Fruit fly (Drosophila melanogaster) S2 (cell line): ENCODE results near the gene CG7368.
"Not testable (repeated sequence)": the region's sequence is repeated elsewhere in the genome, so short reads cannot be mapped to it uniquely, and the experiment has no call there.

Source experiments
- CG8478 ChIP-seq: fragments of >200 bp; optimal IDR thresholded peaks from 2 replicates; lab custom pipeline; 2018
- CTCF ChIP-seq, 2 experiments: fragments of >200 bp; optimal IDR thresholded peaks; 2 replicates each; lab custom pipeline; 2018

Gene CG7368

DNA sequence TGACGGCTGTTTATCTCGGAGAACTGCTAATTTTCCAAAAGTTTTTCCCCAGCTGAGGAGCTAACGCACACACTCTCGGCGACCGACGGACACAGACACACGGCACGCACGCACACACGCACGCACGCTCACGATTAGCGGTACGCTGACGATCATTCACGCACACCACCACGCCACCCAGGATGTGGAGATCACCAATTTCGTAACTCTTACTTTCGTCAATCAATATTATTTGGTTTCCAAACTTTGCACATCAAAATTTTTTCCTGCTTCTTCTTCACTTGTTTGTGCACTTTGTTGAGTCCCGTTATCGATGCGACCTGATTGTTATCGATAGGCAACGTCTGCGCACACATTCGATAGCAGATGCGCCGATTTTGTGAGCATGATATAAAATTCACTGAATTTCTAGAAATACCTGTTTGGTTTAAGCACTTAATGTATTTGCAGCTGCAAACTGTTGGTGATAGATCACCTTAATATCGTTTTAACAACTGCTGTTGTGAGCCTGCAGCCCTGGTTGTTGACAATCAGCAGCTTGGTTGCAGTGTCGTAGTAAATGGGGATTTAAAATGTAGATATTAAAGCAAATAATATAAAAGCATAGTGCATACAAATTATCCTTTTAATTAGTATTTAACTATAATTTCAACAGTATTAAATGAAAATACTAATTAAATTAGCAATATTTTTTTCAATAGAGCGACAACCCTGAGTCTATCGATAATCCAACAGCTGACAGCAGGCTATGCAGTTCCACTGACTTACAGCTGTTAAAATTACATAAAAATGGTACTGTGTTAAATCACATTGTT, 34.8 kb upstream of the CG7368 start, which contains the start of the genes CG7394 and Mob2:
TSS of gene CG7394 (plus strand) at position 51 of the 815 bp plus-strand sequence.
TSS of gene Mob2 (minus strand) at position 288 of the 815 bp plus-strand sequence.
- peak in 1 of 2 experiments; percentile 36 for TF ChIP-seq CTCF (optimal IDR thresholded peaks at IDR 0.05; lab: Kevin White, UChicago)
- TF ChIP-seq CG8478 (lab: Kevin White, UChicago): no peak

- TF ChIP-seq CTCF (optimal IDR thresholded peaks at IDR 0.05; lab: Kevin White, UChicago) (no peak), CG8478 (lab: Kevin White, UChicago) (no peak)
Measured at dm6 chr3L:11563972-11564533, 32.9 kb upstream of the CG7368 start, which contains the start of the genes CG46412 and CG33267. CG46412 (minus strand) TSS chr3L:11564072. CG33267 (plus strand) TSS chr3L:11564483.

- no peak for TF ChIP-seq CTCF (optimal IDR thresholded peaks at IDR 0.05; lab: Kevin White, UChicago)
- no peak for TF ChIP-seq CG8478 (lab: Kevin White, UChicago)
Measured at dm6 chr3L:11574563-11574962, 22.4 kb upstream of the CG7368 start, which contains the start of gene CG33490. CG33490 (minus strand) TSS chr3L:11574663.

DNA sequence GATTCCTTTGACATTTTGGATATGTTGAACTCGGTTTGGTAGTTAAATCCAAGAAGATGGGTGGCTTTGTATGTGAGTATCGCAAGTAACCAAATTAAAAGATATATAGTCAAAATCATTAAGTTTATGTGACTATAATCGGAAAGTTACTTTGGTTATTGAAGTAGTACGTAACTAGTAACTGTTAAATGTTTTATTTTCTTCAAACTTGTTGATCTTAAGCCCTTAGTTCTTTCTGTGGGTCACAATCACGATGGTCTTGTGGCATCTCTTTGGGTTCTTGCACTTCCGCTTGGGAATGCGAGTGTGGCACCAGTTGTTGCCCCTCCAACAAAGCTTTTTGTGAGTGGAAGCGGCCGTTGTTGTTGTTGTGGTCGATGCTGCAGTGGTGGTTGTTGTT, 20.1 kb upstream of the CG7368 start, which contains the start of gene CG33489:
TSS of gene CG33489 (minus strand) at position 101 of the 400 bp plus-strand sequence.
- TF ChIP-seq CTCF (optimal IDR thresholded peaks at IDR 0.05; lab: Kevin White, UChicago); CG8478 (lab: Kevin White, UChicago): not testable (repeated sequence)

dm6 chr3L:11577395-11577794, 19.6 kb upstream of the CG7368 start, which contains the start of gene CG33271:
CG33271 (minus strand) TSS chr3L:11577495.
- TF ChIP-seq CTCF (optimal IDR thresholded peaks at IDR 0.05; lab: Kevin White, UChicago) (no peak), CG8478 (lab: Kevin White, UChicago) (no peak)

DNA sequence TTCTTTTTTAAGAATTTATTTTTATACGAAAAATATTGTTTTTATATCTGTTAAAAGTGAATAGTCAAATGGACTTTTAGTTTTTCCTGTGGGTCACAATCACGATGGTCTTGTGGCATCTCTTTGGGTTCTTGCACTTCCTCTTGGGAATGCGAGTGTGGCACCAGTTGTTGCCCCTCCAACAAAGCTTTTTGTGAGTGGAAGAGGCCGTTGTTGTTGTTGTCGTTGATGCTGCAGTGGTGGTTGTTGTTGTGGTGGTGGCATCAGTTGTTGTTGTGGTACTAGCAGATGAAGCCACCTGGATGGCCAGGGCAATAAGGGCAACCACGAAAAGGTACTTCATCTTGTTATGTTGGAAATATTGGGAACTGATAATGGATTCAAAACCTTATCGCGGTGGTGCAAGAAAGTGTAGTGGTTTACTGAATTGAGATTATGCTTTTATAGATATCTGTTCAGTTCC, 18.8 kb upstream of the CG7368 start, which contains the start of gene CG33270:
TSS of gene CG33270 (minus strand) at position 413 of the 463 bp plus-strand sequence.
- TF ChIP-seq CG8478 (lab: Kevin White, UChicago) (no peak), CTCF (optimal IDR thresholded peaks at IDR 0.05; lab: Kevin White, UChicago) (no peak)

dm6 chr3L:11578847-11579246, 18.2 kb upstream of the CG7368 start:
- no peak for TF ChIP-seq CG8478 (lab: Kevin White, UChicago)
- no peak for TF ChIP-seq CTCF (optimal IDR thresholded peaks at IDR 0.05; lab: Kevin White, UChicago)

- TF ChIP-seq CTCF (optimal IDR thresholded peaks at IDR 0.05; lab: Kevin White, UChicago) (no peak), CG8478 (lab: Kevin White, UChicago) (no peak)
Measured at dm6 chr3L:11579919-11580318, 17.1 kb upstream of the CG7368 start, which contains the start of gene CG43390. CG43390 (minus strand) TSS chr3L:11579950.

DNA sequence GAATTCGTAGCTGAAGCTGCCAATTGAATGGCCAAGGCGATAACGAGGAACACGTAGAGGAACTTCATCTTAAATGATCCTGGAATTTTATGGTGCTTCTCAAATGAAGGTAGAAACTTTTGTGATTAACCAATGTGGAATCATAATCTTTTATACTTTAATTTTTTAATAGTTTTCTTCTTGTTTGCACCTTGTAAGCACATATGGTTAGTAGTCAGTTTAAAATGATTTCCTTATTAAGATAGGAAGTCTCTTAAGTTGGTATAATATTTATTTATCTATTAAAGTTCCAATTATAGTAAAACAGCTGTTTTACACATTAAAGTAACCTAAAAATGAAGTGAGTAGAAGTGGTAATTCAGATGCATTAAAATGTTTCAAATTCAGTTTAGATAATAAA, 16.1 kb upstream of the CG7368 start, which contains the start of gene CG43391:
TSS of gene CG43391 (minus strand) at position 101 of the 400 bp plus-strand sequence.
- TF ChIP-seq CTCF (optimal IDR thresholded peaks at IDR 0.05; lab: Kevin White, UChicago): no peak
- no peak for TF ChIP-seq CG8478 (lab: Kevin White, UChicago)

DNA sequence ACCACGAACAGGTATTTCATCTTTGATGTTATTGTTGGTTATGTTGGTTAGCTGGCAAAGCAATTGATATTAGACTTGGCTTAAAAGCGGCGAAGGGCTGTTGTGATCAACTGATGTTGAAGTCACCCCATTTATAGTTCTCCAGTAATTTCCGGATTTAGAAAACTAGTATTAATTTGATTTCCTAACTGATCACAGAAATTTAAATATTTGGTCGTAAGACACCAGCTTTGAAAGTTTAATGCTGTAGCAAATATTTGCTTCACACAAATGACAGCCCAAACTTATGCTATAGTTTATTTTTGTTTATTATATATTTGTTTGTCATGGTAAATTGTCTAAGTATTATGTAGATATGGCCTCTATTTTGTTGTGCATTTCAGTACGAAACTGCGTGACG, 14.9 kb upstream of the CG7368 start, which contains the start of gene CG33269:
TSS of gene CG33269 (minus strand) at position 101 of the 400 bp plus-strand sequence.
- TF ChIP-seq CG8478 (lab: Kevin White, UChicago): no peak
- no peak for TF ChIP-seq CTCF (optimal IDR thresholded peaks at IDR 0.05; lab: Kevin White, UChicago)

- no peak for TF ChIP-seq CG8478 (lab: Kevin White, UChicago)
- TF ChIP-seq CTCF (optimal IDR thresholded peaks at IDR 0.05; lab: Kevin White, UChicago): no peak
Measured at dm6 chr3L:11583964-11584363, 13.0 kb upstream of the CG7368 start, which contains the start of gene CG32086. CG32086 (minus strand) TSS chr3L:11584064.

dm6 chr3L:11586794-11587462, 10.1 kb upstream of the CG7368 start:
- TF ChIP-seq CTCF (optimal IDR thresholded peaks at IDR 0.05; lab: Kevin White, UChicago) (no peak), CG8478 (lab: Kevin White, UChicago) (no peak)

dm6 chr3L:11587720-11588580, 9.1 kb upstream of the CG7368 start, which contains the start of gene rt:
rt (minus strand) TSS chr3L:11587770.
- no peak for TF ChIP-seq CG8478 (lab: Kevin White, UChicago)
